Fruit fly (Drosophila melanogaster): ENCODE results near the gene RpL10Ab.

DNA sequence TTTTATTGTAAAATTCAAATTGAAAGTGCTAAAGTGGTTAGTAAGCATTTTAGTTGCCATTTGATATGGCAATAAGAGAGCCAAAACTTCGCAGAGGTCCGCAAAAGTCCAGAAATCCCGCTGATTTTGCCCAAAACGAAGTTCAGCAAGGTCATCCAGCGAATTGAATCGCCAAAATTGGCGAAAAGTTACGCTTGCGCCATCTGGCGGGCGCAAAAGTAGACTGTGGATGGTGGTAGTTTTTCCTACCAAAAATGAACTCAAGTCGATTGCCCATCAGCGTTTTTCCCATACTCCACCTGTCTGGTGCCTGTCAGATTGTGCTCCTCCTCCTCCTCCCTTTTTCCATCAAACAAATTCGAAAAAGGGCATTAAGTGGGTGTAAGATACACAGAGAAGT is 30.3 kb downstream of the RpL10Ab start:
- TF ChIP-seq insv (optimal IDR thresholded peaks at IDR 0.05) (no peak), h (optimal IDR thresholded peaks at IDR 0.05) (no peak), Sin3A (optimal IDR thresholded peaks at IDR 0.05) (no peak)

Measured in Kc167 (cell line).